Worm (Caenorhabditis elegans): ENCODE measurements around the gene C34D4.3.

- TF ChIP-seq ceh-31 (tag; optimal IDR thresholded peaks at IDR 0.05) (no peak), ceh-9 (tag; optimal IDR thresholded peaks at IDR 0.05) (no peak), nhr-11 (tag; optimal IDR thresholded peaks at IDR 0.05) (no peak), pqm-1 (tag; optimal IDR thresholded peaks at IDR 0.05) (no peak), ceh-18 (tag; optimal IDR thresholded peaks at IDR 0.05) (no peak)
Measured at ce11 chrIV:7147722-7148121, 5.7 kb upstream of the C34D4.3 start.

Data from whole organism, late embryonic.